Worm (Caenorhabditis elegans) whole organism, dauer: Measurements from ENCODE around the gene snpc-3.1.
"Not testable (repeated sequence)": the region's sequence is repeated elsewhere in the genome, so short reads cannot be mapped to it uniquely, and the experiment has no call there.

ENCODE experiments used
- unc-62 ChIP-seq: sonication (generic microtip); optimal IDR thresholded peaks from 2 replicates; lab custom pipeline; 2017; ENCODE audit warnings: missing biosample characterization, missing genetic modification reagents, missing genetic modification characterization

The snpc-3.1 gene

DNA sequence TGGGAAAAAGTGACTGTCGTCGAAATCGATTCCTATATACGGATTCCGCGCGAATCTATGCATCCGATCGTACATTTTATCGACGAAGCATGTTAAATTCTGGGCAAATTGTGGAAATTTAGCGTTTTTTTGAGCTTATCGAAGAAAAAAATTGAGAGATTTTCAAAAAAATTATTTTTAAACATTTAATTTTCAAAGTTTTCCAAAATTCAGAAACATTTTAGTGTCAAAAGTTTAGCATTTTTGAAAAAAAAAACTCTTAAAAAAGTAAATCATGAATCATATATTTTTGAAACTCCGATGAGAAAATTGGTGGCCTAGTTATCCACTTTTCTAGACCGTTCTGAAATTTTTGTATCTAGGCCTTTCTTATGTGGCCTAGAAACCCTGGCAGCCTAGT, 5.0 kb upstream of the snpc-3.1 start, which contains the start of gene B0273.115:
Gene B0273.115 (minus strand): TSS at position 101 of the 400 bp plus-strand sequence.
- not testable (repeated sequence) for TF ChIP-seq unc-62

DNA sequence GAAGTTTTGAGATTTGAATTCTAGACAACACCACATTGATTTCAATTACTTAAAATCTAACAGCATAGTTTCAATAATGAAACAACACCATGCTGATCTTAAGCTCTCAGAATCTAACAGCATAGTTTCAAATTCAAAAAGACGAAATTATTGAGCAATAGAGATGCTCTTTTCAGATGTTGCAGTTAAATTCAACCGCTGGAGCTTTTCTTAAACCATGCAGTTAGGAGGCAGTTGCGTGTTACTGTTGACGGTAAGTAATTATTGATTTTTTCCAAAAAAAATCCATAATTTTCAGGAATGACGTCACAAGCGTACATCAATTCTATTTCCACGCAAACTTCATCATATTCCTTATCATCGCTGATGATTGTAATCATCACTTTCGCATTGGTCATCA, 3.3 kb downstream of the snpc-3.1 start, which contains the start of gene T11F8.5:
Gene T11F8.5 (plus strand): TSS at position 301 of the 400 bp plus-strand sequence.
- TF ChIP-seq unc-62, result no peak

DNA sequence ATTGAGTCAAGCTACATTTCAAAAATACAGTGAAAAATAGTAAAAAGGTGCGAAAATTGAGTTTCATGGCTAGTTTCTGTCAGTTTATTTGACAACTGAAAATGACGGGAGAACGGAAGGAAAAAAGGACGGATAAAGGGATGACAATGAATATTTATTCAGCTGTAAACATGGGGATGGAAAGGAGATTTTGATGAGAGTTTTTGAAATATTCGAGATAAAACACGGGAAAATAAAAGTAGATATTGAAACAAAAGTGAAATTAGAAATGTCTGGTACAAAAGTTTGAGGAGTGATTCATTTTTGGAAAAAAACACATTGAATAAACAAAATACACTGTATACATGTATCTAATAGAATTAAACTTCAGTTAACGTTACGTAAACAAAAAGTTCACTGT, 3.8 kb downstream of the snpc-3.1 start, which contains the start of gene T11F8.12:
Gene T11F8.12 (minus strand): TSS at position 101 of the 400 bp plus-strand sequence.
- no peak for TF ChIP-seq unc-62

DNA sequence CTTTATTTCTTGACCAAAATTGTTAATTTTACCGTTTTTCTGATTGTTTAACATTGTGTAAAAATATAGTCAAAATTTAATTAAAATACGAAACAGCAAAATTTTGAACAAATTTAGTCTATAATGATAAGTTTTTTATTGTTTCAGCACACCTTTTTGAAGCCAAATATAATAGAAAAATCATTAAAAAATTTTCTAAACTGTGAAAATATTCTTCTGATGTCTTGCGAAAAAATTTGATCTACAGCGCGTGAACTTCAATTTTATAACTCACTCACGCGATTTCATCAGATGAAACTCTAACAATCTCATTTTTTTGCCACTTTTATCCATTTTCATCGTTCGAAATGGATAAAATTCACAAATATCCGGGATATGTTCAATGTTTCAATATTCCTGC, 6.8 kb downstream of the snpc-3.1 start, which contains the start of gene T11F8.1:
Gene T11F8.1 (plus strand): TSS at position 301 of the 400 bp plus-strand sequence.
- no peak for TF ChIP-seq unc-62

DNA sequence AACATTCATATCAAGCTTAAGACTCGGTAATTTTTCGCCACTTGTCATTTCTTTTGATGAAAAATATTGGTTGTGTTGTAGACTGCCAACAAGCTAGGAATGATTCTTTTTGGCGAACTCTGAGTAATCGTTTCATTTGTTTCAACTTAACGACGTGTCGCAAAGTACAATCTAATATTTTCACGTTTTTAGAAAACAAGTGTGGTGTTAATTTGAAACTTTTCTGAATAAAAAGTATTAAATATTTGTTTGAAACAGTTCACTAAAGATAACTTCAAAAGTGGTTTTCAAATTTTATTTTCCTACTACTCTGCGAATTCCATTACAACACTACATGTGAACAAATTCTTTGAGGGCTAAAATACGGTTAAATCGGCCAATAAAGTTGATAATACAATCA, 9.6 kb downstream of the snpc-3.1 start, which contains the start of gene T11F8.4:
Gene T11F8.4 (minus strand): TSS at position 101 of the 400 bp plus-strand sequence.
- no peak for TF ChIP-seq unc-62

DNA sequence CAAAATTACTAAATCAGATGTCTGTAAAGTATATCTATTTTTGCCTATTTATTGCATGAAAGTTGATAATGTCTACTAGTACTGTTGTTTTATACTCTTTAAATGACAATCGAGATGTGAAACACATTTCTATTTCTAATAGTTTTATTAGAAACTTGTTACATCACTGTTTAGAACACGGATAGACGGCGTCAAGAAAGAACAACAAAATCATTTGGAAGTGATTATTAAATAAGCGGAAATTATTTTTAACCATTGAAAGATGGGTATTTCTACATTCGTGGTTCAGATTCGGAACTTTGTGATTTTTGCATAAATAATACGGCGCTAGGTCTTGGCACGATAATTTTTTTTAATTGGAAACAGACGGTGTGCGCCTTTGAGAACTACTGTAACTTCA, 13.0 kb downstream of the snpc-3.1 start:
- no peak for TF ChIP-seq unc-62

DNA sequence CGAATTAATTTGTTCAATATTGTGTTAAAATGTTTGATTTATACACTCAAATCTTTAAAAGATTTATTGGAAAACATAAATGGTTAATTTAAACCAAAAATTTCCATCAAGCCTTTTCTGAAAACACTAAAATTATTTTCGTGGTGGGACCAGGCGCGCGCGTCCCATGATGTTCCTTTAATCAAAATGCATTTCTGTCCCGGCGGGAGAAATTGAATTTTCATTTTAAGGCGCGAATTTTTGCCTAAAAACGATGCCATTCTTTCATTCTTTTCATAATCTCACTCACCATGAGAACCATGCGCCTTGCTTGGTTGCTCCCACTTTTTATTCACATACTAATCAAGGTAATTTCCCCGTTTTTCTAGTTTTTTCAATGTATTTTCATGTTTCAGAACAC, 16.3 kb downstream of the snpc-3.1 start, which contains the start of gene rme-2:
Gene rme-2 (plus strand): TSS at position 288 of the 400 bp plus-strand sequence.
- no peak for TF ChIP-seq unc-62

DNA sequence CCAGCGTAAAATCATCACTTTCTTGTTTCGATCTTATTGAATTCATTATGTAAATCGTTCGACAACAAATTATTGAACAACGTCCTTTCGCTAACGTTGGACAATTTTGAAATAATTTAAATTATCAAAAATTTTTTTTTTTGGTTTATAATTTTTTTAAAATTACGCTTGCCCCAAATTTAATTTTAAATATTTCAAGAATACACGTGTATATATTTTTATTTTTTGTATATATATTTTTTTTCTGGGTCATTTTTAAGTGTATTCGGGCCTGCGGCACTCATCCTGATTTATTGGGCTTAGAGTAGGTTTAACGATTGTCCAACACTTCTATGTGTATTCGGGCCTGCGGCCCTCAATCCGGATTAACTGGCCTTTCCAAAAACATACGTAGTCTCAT, 21.7 kb downstream of the snpc-3.1 start, which contains the start of gene Y52D5A.2:
Gene Y52D5A.2 (minus strand): TSS at position 101 of the 400 bp plus-strand sequence.
- not testable (repeated sequence) for TF ChIP-seq unc-62

DNA sequence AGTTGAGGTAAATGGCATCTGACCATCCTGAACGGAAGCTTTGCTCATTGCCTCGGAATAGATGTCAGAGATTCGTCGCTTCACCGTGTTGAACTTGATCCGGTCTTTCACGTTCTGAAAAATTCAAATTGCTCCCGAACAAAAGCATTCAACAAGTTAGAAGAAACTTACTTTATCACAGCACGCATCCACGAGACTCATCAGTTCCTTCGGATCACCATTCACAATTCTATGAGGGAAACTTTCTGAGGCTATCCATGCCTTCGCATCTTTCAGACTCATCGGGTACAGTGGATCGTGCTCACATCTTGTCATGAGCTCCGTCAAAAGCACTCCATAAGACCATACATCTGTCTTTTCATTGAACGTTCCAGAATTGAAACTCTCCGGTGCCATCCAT, 23.2 kb downstream of the snpc-3.1 start:
- no peak for TF ChIP-seq unc-62

DNA sequence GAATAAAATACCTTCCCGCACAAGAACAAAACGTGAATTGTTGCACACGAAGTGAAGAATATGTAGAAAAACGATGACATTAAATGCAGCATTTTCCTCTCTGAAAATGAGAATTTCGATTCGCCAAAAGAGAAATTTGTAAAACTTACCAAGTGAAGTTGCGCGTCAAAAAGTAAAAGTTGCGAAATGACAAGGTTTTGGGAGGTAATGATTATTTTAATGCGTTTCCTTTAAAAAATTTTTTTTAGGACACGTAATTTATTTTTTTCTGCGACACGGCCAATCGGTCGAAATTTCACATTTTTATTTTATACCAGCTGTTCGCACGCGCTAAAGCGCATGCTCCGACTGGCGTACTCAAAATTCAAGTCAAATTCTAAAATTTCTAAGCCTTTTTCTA, 30.1 kb downstream of the snpc-3.1 start, which contains the start of gene Y4C6A.3:
Gene Y4C6A.3 (minus strand): TSS at position 101 of the 400 bp plus-strand sequence.
- TF ChIP-seq unc-62, result not testable (repeated sequence)

DNA sequence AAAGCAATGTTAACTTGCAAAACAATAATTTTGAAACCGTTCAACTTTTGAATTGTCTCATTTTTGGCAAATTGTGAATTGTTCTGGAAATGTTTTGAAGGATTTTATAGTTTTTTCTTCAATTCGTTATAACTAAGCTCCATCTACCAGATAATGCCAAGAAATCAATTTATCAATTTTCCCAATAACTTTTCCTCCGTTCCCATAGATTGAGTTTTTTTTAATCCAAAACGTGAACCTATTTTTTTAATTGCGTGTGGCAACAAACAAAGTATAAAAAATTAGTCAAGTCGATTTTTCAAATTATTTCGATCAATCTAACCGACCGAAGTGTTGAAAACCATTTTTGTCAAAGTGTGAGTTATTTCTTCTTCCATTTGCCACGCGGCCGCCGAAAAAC, 33.4 kb downstream of the snpc-3.1 start, which contains the start of gene Y4C6A.4:
Gene Y4C6A.4 (plus strand): TSS at position 301 of the 400 bp plus-strand sequence.
- no peak for TF ChIP-seq unc-62

DNA sequence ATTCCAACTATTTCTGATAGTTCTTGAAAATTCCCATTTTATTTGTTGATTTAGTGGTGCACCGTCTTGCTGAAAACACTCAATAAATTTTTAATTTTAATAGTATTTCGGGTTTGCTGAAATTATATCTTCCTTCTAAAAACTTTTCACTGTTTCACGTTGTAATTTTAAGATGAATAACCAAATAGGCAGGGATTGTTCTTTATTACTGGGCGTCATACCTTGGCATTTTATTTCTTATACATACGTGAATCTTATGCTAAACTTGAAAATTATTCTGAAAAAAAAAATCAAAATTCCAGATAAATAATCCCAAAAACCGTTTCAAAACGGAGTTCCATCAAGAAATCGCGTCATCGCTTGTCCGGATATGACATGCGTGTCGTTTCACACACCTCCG, 47.4 kb downstream of the snpc-3.1 start, which contains the start of gene mgl-3:
Gene mgl-3 (plus strand): TSS at position 301 of the 400 bp plus-strand sequence.
- no peak for TF ChIP-seq unc-62
